Fruit fly (Drosophila melanogaster) whole organism, embryonic: ENCODE measurements around the gene CG12974.

Source experiments
- B-H2 ChIP-seq: fragments of 200-800 bp; sonication (Bioruptor generic); optimal IDR thresholded peaks from 2 replicates; lab custom pipeline; 2018; ENCODE audit warnings: missing biosample characterization, mild to moderate bottlenecking, missing genetic modification characterization
- Bgb ChIP-seq: fragments of 200-800 bp; sonication (Bioruptor generic); IDR thresholded peaks from 2 replicates; pipeline ENCODE4 v1.3.6; 2022; ENCODE audit warnings: missing biosample characterization, missing genetic modification characterization; ENCODE audit not compliant: partially characterized antibody
- Bteb2 ChIP-seq: fragments of 200-800 bp; sonication (Bioruptor generic); optimal IDR thresholded peaks from 2 replicates; lab custom pipeline; 2016; ENCODE audit warnings: missing biosample characterization, missing genetic modification characterization
- CG10366 ChIP-seq: fragments of 200-800 bp; sonication (Bioruptor generic); IDR thresholded peaks from 2 replicates; pipeline ENCODE4 v1.3.6; 2022; ENCODE audit warnings: missing biosample characterization, missing genetic modification characterization
- CG11085 ChIP-seq: fragments of 200-800 bp; sonication (Bioruptor generic); IDR thresholded peaks from 2 replicates; pipeline ENCODE4 v1.3.6; 2022; ENCODE audit warnings: missing biosample characterization, missing genetic modification characterization
- CG11696 ChIP-seq: fragments of 200-800 bp; sonication (Bioruptor generic); IDR thresholded peaks from 2 replicates; pipeline ENCODE4 v1.3.6; 2022; ENCODE audit warnings: missing biosample characterization, missing genetic modification characterization
- CG13424 ChIP-seq: fragments of 200-800 bp; sonication (Bioruptor generic); optimal IDR thresholded peaks from 2 replicates; lab custom pipeline; 2019; ENCODE audit warnings: missing biosample characterization, mild to moderate bottlenecking, missing genetic modification characterization, moderate library complexity
- CG14710 ChIP-seq: fragments of 200-800 bp; sonication (Bioruptor generic); optimal IDR thresholded peaks from 3 replicates; lab custom pipeline; 2019; ENCODE audit warnings: missing biosample characterization, mild to moderate bottlenecking, missing genetic modification characterization, moderate library complexity
- CG18599 ChIP-seq: fragments of 200-800 bp; sonication (Bioruptor generic); optimal IDR thresholded peaks from 3 replicates; lab custom pipeline; 2017; ENCODE audit warnings: missing biosample characterization, missing genetic modification characterization, mild to moderate bottlenecking, moderate library complexity, missing genetic modification reagents
- CG18619 ChIP-seq: fragments of 200-800 bp; sonication (Bioruptor generic); optimal IDR thresholded peaks from 3 replicates; lab custom pipeline; 2017; ENCODE audit warnings: missing biosample characterization, mild to moderate bottlenecking, missing genetic modification characterization
- CG30431 ChIP-seq: fragments of 200-800 bp; sonication (Bioruptor generic); optimal IDR thresholded peaks from 2 replicates; lab custom pipeline; 2017; ENCODE audit warnings: missing biosample characterization, missing genetic modification characterization
- CG32532 ChIP-seq: fragments of 200-800 bp; sonication (Bioruptor generic); IDR thresholded peaks from 2 replicates; pipeline ENCODE4 v1.3.6; 2022; ENCODE audit warnings: missing biosample characterization, missing genetic modification characterization
- CG33557 ChIP-seq: fragments of 200-800 bp; sonication (Bioruptor generic); optimal IDR thresholded peaks from 2 replicates; lab custom pipeline; 2019; ENCODE audit warnings: missing biosample characterization, mild to moderate bottlenecking, missing genetic modification characterization, moderate library complexity
- CG6272 ChIP-seq: fragments of 200-800 bp; sonication (Bioruptor generic); IDR thresholded peaks from 2 replicates; pipeline ENCODE4 v1.3.6; 2022; ENCODE audit warnings: missing biosample characterization, missing genetic modification characterization
- CG6765 ChIP-seq: fragments of 200-800 bp; sonication (Bioruptor generic); optimal IDR thresholded peaks from 3 replicates; lab custom pipeline; 2017; ENCODE audit warnings: missing biosample characterization, mild to moderate bottlenecking, missing genetic modification characterization
- CG7839 ChIP-seq: fragments of 200-800 bp; sonication (Bioruptor generic); optimal IDR thresholded peaks from 3 replicates; lab custom pipeline; 2018; ENCODE audit warnings: missing biosample characterization, mild to moderate bottlenecking, missing genetic modification characterization, moderate library complexity
- CG9797 ChIP-seq: fragments of 200-800 bp; sonication (Bioruptor generic); optimal IDR thresholded peaks from 3 replicates; lab custom pipeline; 2018; ENCODE audit warnings: missing biosample characterization, mild to moderate bottlenecking, missing genetic modification characterization
- CoRest ChIP-seq: fragments of 200-800 bp; sonication (Bioruptor generic); optimal IDR thresholded peaks from 3 replicates; lab custom pipeline; 2018; ENCODE audit warnings: missing biosample characterization, mild to moderate bottlenecking, missing genetic modification characterization, moderate library complexity
- D ChIP-seq, 2 experiments: fragments of 200-800 bp in 1 of 2; fragments of >200 bp in 1 of 2; sonication (Bioruptor generic) in 1 of 2; optimal IDR thresholded peaks; 2 replicates in 1 of 2; 3 replicates in 1 of 2; lab custom pipeline; 2017; ENCODE audit warnings: mild to moderate bottlenecking in 1 of 2, missing biosample characterization in 1 of 2, missing genetic modification characterization in 1 of 2, missing genetic modification reagents in 1 of 2
- Ets97D ChIP-seq: fragments of 200-800 bp; sonication (Bioruptor generic); optimal IDR thresholded peaks from 3 replicates; lab custom pipeline; 2016; ENCODE audit warnings: missing biosample characterization, missing genetic modification characterization
- H2.0 ChIP-seq: fragments of 200-800 bp; sonication (Bioruptor generic); IDR thresholded peaks from 2 replicates; pipeline ENCODE4 v1.3.6; 2022; ENCODE audit warnings: missing biosample characterization, missing genetic modification characterization
- HLH54F ChIP-seq: fragments of 200-800 bp; sonication (Bioruptor generic); optimal IDR thresholded peaks from 3 replicates; lab custom pipeline; 2016; ENCODE audit warnings: missing biosample characterization, missing genetic modification characterization
- Hand ChIP-seq: fragments of 200-800 bp; sonication (Bioruptor generic); optimal IDR thresholded peaks from 2 replicates; lab custom pipeline; 2017; ENCODE audit warnings: mild to moderate bottlenecking, missing biosample characterization, missing genetic modification reagents, missing genetic modification characterization
- Hr78 ChIP-seq, 2 experiments: fragments of 200-800 bp in 1 of 2; fragments of >200 bp in 1 of 2; sonication (Bioruptor generic) in 1 of 2; optimal IDR thresholded peaks; 2 replicates each; lab custom pipeline; 2017 to 2019; ENCODE audit warnings: missing biosample characterization in 2 of 2, missing genetic modification characterization in 2 of 2, mild to moderate bottlenecking in 1 of 2, moderate library complexity in 1 of 2
- MBD-R2 ChIP-seq: fragments of 200-800 bp; sonication (Bioruptor generic); IDR thresholded peaks from 2 replicates; pipeline ENCODE4 v1.3.6; 2022; ENCODE audit warnings: missing biosample characterization, missing genetic modification characterization
- NFAT ChIP-seq: fragments of 200-800 bp; sonication (Bioruptor generic); IDR thresholded peaks from 2 replicates; pipeline ENCODE4 v1.3.6; 2022; ENCODE audit warnings: missing biosample characterization, missing genetic modification characterization
- Neu2 ChIP-seq: fragments of 200-800 bp; sonication (Bioruptor generic); optimal IDR thresholded peaks from 3 replicates; lab custom pipeline; 2016; ENCODE audit warnings: missing biosample characterization, missing genetic modification characterization, borderline replicate concordance
- Nf-YC ChIP-seq: fragments of 200-800 bp; optimal IDR thresholded peaks from 3 replicates; lab custom pipeline; 2019; ENCODE audit warnings: missing biosample characterization, mild to moderate bottlenecking, missing genetic modification characterization, moderate library complexity
- Sin3A ChIP-seq: fragments of >200 bp; optimal IDR thresholded peaks from 2 replicates; lab custom pipeline; 2018
- Tbp ChIP-seq: fragments of >200 bp; optimal IDR thresholded peaks from 2 replicates; lab custom pipeline; 2018; ENCODE audit warnings: missing biosample characterization, missing genetic modification characterization
- YL-1 ChIP-seq: fragments of 200-800 bp; sonication (Bioruptor generic); optimal IDR thresholded peaks from 3 replicates; lab custom pipeline; 2017; ENCODE audit warnings: missing biosample characterization, mild to moderate bottlenecking, missing genetic modification characterization
- amos ChIP-seq: fragments of 200-800 bp; sonication (Bioruptor generic); IDR thresholded peaks from 2 replicates; pipeline ENCODE4 v1.3.6; 2022; ENCODE audit warnings: missing biosample characterization, missing genetic modification characterization; ENCODE audit not compliant: partially characterized antibody
- bab2 ChIP-seq: fragments of 200-800 bp; sonication (Bioruptor generic); optimal IDR thresholded peaks from 2 replicates; lab custom pipeline; 2016; ENCODE audit warnings: missing biosample characterization, missing genetic modification characterization
- bowl ChIP-seq: fragments of 200-800 bp; sonication (Bioruptor generic); IDR thresholded peaks from 2 replicates; pipeline ENCODE4 v1.3.6; 2022; ENCODE audit warnings: missing biosample characterization, missing genetic modification characterization
- ci ChIP-seq: fragments of 200-800 bp; sonication (Bioruptor generic); IDR thresholded peaks from 3 replicates; pipeline ENCODE4 v1.3.6; 2022; ENCODE audit warnings: missing biosample characterization, missing genetic modification characterization
- corto ChIP-seq: fragments of 200-800 bp; sonication (Bioruptor generic); optimal IDR thresholded peaks from 2 replicates; lab custom pipeline; 2016; ENCODE audit warnings: missing biosample characterization, mild to moderate bottlenecking, missing genetic modification characterization, moderate library complexity
- dan ChIP-seq: fragments of 200-800 bp; sonication (Bioruptor generic); IDR thresholded peaks from 2 replicates; pipeline ENCODE4 v1.3.6; 2022; ENCODE audit warnings: missing biosample characterization, missing genetic modification characterization
- dysf ChIP-seq: fragments of 200-800 bp; sonication (Bioruptor generic); IDR thresholded peaks from 3 replicates; pipeline ENCODE4 v1.3.6; 2022; ENCODE audit warnings: missing biosample characterization, missing genetic modification characterization
- ems ChIP-seq: fragments of 200-800 bp; sonication (Bioruptor generic); optimal IDR thresholded peaks from 3 replicates; lab custom pipeline; 2016; ENCODE audit warnings: missing biosample characterization, missing genetic modification characterization
- gcm2 ChIP-seq: fragments of 200-800 bp; sonication (Bioruptor generic); optimal IDR thresholded peaks from 2 replicates; lab custom pipeline; 2016; ENCODE audit warnings: missing biosample characterization, missing genetic modification characterization
- grn ChIP-seq: fragments of 200-800 bp; sonication (Bioruptor generic); optimal IDR thresholded peaks from 3 replicates; lab custom pipeline; 2017; ENCODE audit warnings: missing biosample characterization, missing genetic modification characterization
- gsb ChIP-seq: fragments of 200-800 bp; sonication (Bioruptor generic); IDR thresholded peaks from 2 replicates; pipeline ENCODE4 v1.3.6; 2022; ENCODE audit warnings: missing biosample characterization, missing genetic modification characterization
- jing ChIP-seq: fragments of 200-800 bp; sonication (Bioruptor generic); optimal IDR thresholded peaks from 2 replicates; lab custom pipeline; 2018; ENCODE audit warnings: missing biosample characterization, mild to moderate bottlenecking, missing genetic modification characterization
- kni ChIP-seq: fragments of 200-800 bp; sonication (Bioruptor generic); optimal IDR thresholded peaks from 3 replicates; lab custom pipeline; 2017; ENCODE audit warnings: mild to moderate bottlenecking, missing biosample characterization, missing genetic modification reagents, missing genetic modification characterization
- mam ChIP-seq: fragments of 200-800 bp; sonication (Bioruptor generic); optimal IDR thresholded peaks from 3 replicates; lab custom pipeline; 2016; ENCODE audit warnings: missing biosample characterization, missing genetic modification characterization
- nau ChIP-seq: fragments of 200-800 bp; sonication (Bioruptor generic); optimal IDR thresholded peaks from 3 replicates; lab custom pipeline; 2017; ENCODE audit warnings: missing biosample characterization, mild to moderate bottlenecking, missing genetic modification characterization, missing genetic modification reagents
- pros ChIP-seq: fragments of 200-800 bp; sonication (Bioruptor generic); optimal IDR thresholded peaks from 3 replicates; lab custom pipeline; 2019; ENCODE audit warnings: missing biosample characterization, mild to moderate bottlenecking, missing genetic modification characterization, moderate library complexity
- schlank ChIP-seq: fragments of 200-800 bp; sonication (Bioruptor generic); optimal IDR thresholded peaks from 2 replicates; lab custom pipeline; 2018; ENCODE audit warnings: missing biosample characterization, mild to moderate bottlenecking, missing genetic modification characterization
- tup ChIP-seq: fragments of 200-800 bp; sonication (Bioruptor generic); optimal IDR thresholded peaks from 2 replicates; lab custom pipeline; 2016; ENCODE audit warnings: missing biosample characterization, mild to moderate bottlenecking, missing genetic modification characterization, moderate library complexity
- usp ChIP-seq: fragments of >200 bp; optimal IDR thresholded peaks from 2 replicates; lab custom pipeline; 2017; ENCODE audit warnings: missing biosample characterization, missing genetic modification characterization
- vnd ChIP-seq: fragments of 200-800 bp; sonication (Bioruptor generic); IDR thresholded peaks from 3 replicates; pipeline ENCODE4 v1.3.6; 2022; ENCODE audit warnings: missing biosample characterization, missing genetic modification characterization; ENCODE audit not compliant: partially characterized antibody

CG12974 gene

DNA sequence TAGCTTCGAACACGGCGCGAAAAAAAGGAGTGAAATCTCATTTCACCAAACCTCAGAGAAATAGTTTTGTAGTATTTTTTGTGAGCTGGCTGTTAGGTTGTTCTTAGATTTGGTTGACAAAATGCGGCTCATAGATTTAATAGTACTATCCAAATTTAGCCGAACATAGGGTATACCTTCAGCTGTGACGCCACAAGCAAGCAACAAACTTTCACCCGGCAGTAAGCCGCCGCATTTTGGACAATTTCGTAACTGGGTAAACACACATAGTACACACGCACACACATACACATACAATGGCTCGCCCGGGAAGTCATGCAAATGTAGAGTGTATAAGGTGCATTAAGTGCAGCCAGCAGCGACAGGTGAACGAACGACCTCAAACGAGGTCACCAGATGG lies 26.5 kb downstream of the CG12974 start (continued):
- TF ChIP-seq vnd (GFP tag; lab: Robert Waterston, UW) (no peak), D (optimal IDR thresholded peaks at IDR 0.05; lab: Kevin White, UChicago) (no peak), D (GFP tag; optimal IDR thresholded peaks at IDR 0.05; lab: Kevin White, UChicago) (no peak), Hand (no peak), CG11085 (GFP tag; lab: Robert Waterston, UW) (no peak), grn (GFP tag; lab: Kevin White, UChicago) (no peak), CG18599 (GFP tag; lab: Kevin White, UChicago) (no peak), CG9797 (no peak), dan (GFP tag; lab: Robert Waterston, UW) (no peak), bab2 (GFP tag; lab: Kevin White, UChicago) (no peak), kni (peak; percentile 75), jing (GFP tag; lab: Kevin White, UChicago) (no peak), Ets97D (no peak), CG11696 (GFP tag; lab: Robert Waterston, UW) (no peak), B-H2 (no peak), Neu2 (no peak), CG18619 (GFP tag; lab: Kevin White, UChicago) (no peak), Hr78 (GFP tag; optimal IDR thresholded peaks at IDR 0.05; lab: Kevin White, UChicago) (peak in 1 of 2 experiments; percentile 71), CG10366 (GFP tag; lab: Robert Waterston, UW) (no peak), CG6765 (GFP tag; lab: Kevin White, UChicago) (no peak), MBD-R2 (GFP tag; lab: Robert Waterston, UW) (no peak), mam (no peak), nau (GFP tag; lab: Kevin White, UChicago) (no peak), NFAT (GFP tag; lab: Robert Waterston, UW) (no peak), CG30431 (GFP tag; lab: Kevin White, UChicago) (no peak), amos (GFP tag; lab: Robert Waterston, UW) (no peak), ems (GFP tag; lab: Kevin White, UChicago) (no peak), dysf (GFP tag; lab: Robert Waterston, UW) (no peak), corto (GFP tag; lab: Kevin White, UChicago) (no peak), CoRest (tag; lab: Kevin White, UChicago) (no peak), Bteb2 (GFP tag; lab: Kevin White, UChicago) (no peak), H2.0 (GFP tag; lab: Robert Waterston, UW) (no peak), CG14710 (tag; lab: Kevin White, UChicago) (peak; percentile 4), YL-1 (GFP tag; lab: Kevin White, UChicago) (no peak), bowl (GFP tag; lab: Robert Waterston, UW) (no peak), CG33557 (GFP tag; lab: Kevin White, UChicago) (no peak), tup (GFP tag; lab: Kevin White, UChicago) (no peak), pros (GFP tag; lab: Kevin White, UChicago) (no peak), Bgb (GFP tag; lab: Robert Waterston, UW) (no peak), schlank (no peak), Tbp (GFP tag; lab: Kevin White, UChicago) (no peak), CG13424 (tag; lab: Kevin White, UChicago) (no peak), usp (no peak), HLH54F (no peak), Nf-YC (tag; lab: Kevin White, UChicago) (no peak), CG6272 (GFP tag; lab: Robert Waterston, UW) (no peak), CG7839 (tag; lab: Kevin White, UChicago) (no peak), gsb (GFP tag; lab: Robert Waterston, UW) (no peak), gcm2 (GFP tag; lab: Kevin White, UChicago) (no peak), CG32532 (no peak), Sin3A (lab: Kevin White, UChicago) (no peak), ci (GFP tag; lab: Robert Waterston, UW) (peak; percentile 34; the same call in 2 of the 3 replicates)
